Worm (Caenorhabditis elegans): ENCODE data around the gene H40L08.7.

DNA sequence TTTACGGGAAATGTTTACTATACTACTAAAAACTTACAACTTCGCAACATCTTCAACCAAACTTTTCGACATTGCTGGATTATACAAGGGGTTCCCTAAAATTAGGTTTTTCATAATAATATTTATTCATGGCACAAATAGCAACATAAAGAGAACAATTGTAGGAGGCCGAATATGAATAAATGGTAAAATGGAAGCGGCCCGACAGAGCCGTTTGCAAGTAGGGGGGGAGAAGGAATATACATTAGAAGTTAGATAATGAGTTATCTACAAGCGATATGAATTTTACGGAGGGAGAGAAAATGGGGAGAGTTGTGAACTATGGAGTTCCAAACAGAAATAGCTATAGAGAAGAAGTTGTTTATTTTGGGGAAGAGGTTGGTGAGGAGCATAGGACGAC is 17.2 kb downstream of the H40L08.7 start, which contains the start of gene fbxa-96:
- TF ChIP-seq ztf-11 (tag; optimal IDR thresholded peaks at IDR 0.05) (no peak), nhr-6 (tag; optimal IDR thresholded peaks at IDR 0.05) (no peak), pha-4 (GFP tag; IDR thresholded peaks at IDR 0.05) (no peak), pha-4 (tag; optimal IDR thresholded peaks at IDR 0.05) (no peak), spr-1 (tag; optimal IDR thresholded peaks at IDR 0.05) (no peak), lin-38 (GFP tag; IDR thresholded peaks at IDR 0.05) (no peak), aha-1 (tag) (peak; percentile 9), nhr-28 (tag; optimal IDR thresholded peaks at IDR 0.05) (no peak), lin-39 (tag; optimal IDR thresholded peaks at IDR 0.05) (no peak)
